Worm (Caenorhabditis elegans) whole organism, young adult: ENCODE measurements around the gene spp-12.

Experiments
- B0019.2 ChIP-seq: fragments of 200-800 bp; sonication (Bioruptor generic); conservative IDR thresholded peaks from 2 replicates; pipeline ENCODE4 v1.3.6; 2022; ENCODE audit warnings: missing genetic modification reagents, missing genetic modification characterization, missing compliant biosample characterization
- C17E4.6 ChIP-seq: fragments of 200-800 bp; sonication (Bioruptor generic); IDR thresholded peaks from 2 replicates; pipeline ENCODE4 v1.3.6; 2022; ENCODE audit warnings: missing genetic modification reagents, missing genetic modification characterization, missing compliant biosample characterization
- F22D6.2 ChIP-seq: sonication (generic microtip); optimal IDR thresholded peaks from 2 replicates; lab custom pipeline; 2016; ENCODE audit warnings: mild to moderate bottlenecking, missing genetic modification characterization, missing compliant biosample characterization
- F37B4.10 ChIP-seq: fragments of 200-800 bp; sonication (Bioruptor generic); IDR thresholded peaks from 2 replicates; pipeline ENCODE4 v1.3.6; 2022; ENCODE audit warnings: missing genetic modification characterization, missing compliant biosample characterization
- F49E8.2 ChIP-seq: sonication (generic microtip); optimal IDR thresholded peaks from 3 replicates; lab custom pipeline; 2017; ENCODE audit warnings: missing genetic modification characterization, mild to moderate bottlenecking, missing compliant biosample characterization, antibody characterized with exemption, moderate library complexity; ENCODE audit not compliant: insufficient read depth
- F57A8.1 ChIP-seq: fragments of 200-800 bp; sonication (Bioruptor generic); optimal IDR thresholded peaks from 2 replicates; lab custom pipeline; 2018; ENCODE audit warnings: mild to moderate bottlenecking, missing genetic modification characterization, moderate library complexity, missing compliant biosample characterization
- K11D2.4 ChIP-seq: fragments of 200-800 bp; sonication (Bioruptor generic); IDR thresholded peaks from 2 replicates; pipeline ENCODE4 v1.3.6; 2022; ENCODE audit warnings: missing genetic modification reagents, missing genetic modification characterization, missing compliant biosample characterization
- T07F8.4 ChIP-seq: sonication (generic microtip); optimal IDR thresholded peaks from 2 replicates; lab custom pipeline; 2016; ENCODE audit warnings: mild to moderate bottlenecking, missing genetic modification characterization, moderate library complexity, missing compliant biosample characterization
- T26A5.8 ChIP-seq: sonication (generic microtip); optimal IDR thresholded peaks from 2 replicates; lab custom pipeline; 2016; ENCODE audit warnings: missing genetic modification characterization, missing compliant biosample characterization
- Y53G8AR.9 ChIP-seq: fragments of 200-800 bp; sonication (Bioruptor generic); conservative IDR thresholded peaks from 2 replicates; pipeline ENCODE4 v1.3.6; 2022; ENCODE audit warnings: missing genetic modification reagents, missing genetic modification characterization, missing compliant biosample characterization
- Y56A3A.18 ChIP-seq: fragments of 200-800 bp; sonication (Bioruptor generic); IDR thresholded peaks from 2 replicates; pipeline ENCODE4 v1.3.6; 2022; ENCODE audit warnings: missing genetic modification reagents, missing genetic modification characterization, missing compliant biosample characterization
- Y79H2A.3 ChIP-seq: fragments of 200-800 bp; sonication (Bioruptor generic); conservative IDR thresholded peaks from 2 replicates; pipeline ENCODE4 v1.3.6; 2022; ENCODE audit warnings: missing genetic modification reagents, missing genetic modification characterization, missing compliant biosample characterization
- ZK185.1 ChIP-seq: sonication (generic microtip); optimal IDR thresholded peaks from 2 replicates; lab custom pipeline; 2016; ENCODE audit warnings: mild to moderate bottlenecking, missing genetic modification characterization, missing compliant biosample characterization; ENCODE audit not compliant: poor library complexity, severe bottlenecking
- aptf-2 ChIP-seq: fragments of 200-800 bp; sonication (Bioruptor generic); conservative IDR thresholded peaks from 2 replicates; pipeline ENCODE4 v1.3.6; 2022; ENCODE audit warnings: missing genetic modification reagents, missing genetic modification characterization, missing compliant biosample characterization
- aptf-3 ChIP-seq: fragments of 200-800 bp; sonication (Bioruptor generic); IDR thresholded peaks from 2 replicates; pipeline ENCODE4 v1.3.6; 2022; ENCODE audit warnings: missing genetic modification characterization, missing compliant biosample characterization
- athp-1 ChIP-seq: sonication (generic microtip); optimal IDR thresholded peaks from 2 replicates; lab custom pipeline; 2017; ENCODE audit warnings: mild to moderate bottlenecking, missing genetic modification characterization, missing compliant biosample characterization
- attf-3 ChIP-seq: fragments of 200-800 bp; sonication (Bioruptor generic); conservative IDR thresholded peaks from 2 replicates; pipeline ENCODE4 v1.3.6; 2022; ENCODE audit warnings: missing genetic modification reagents, missing genetic modification characterization, missing compliant biosample characterization
- attf-5 ChIP-seq: fragments of 200-800 bp; sonication (Bioruptor generic); optimal IDR thresholded peaks from 2 replicates; lab custom pipeline; 2018; ENCODE audit warnings: mild to moderate bottlenecking, missing genetic modification characterization, missing compliant biosample characterization
- bed-1 ChIP-seq: fragments of 200-800 bp; sonication (Bioruptor generic); IDR thresholded peaks from 2 replicates; pipeline ENCODE4 v1.3.6; 2022; ENCODE audit warnings: missing genetic modification reagents, missing genetic modification characterization, missing compliant biosample characterization
- bed-2 ChIP-seq: fragments of 200-800 bp; sonication (Bioruptor generic); IDR thresholded peaks from 2 replicates; pipeline ENCODE4 v1.3.6; 2022; ENCODE audit warnings: missing genetic modification reagents, missing genetic modification characterization, missing compliant biosample characterization
- ccch-3 ChIP-seq: fragments of 200-800 bp; sonication (Bioruptor generic); optimal IDR thresholded peaks from 2 replicates; lab custom pipeline; 2018; ENCODE audit warnings: mild to moderate bottlenecking, missing genetic modification characterization, missing compliant biosample characterization
- cebp-1 ChIP-seq, 2 experiments: fragments of 200-800 bp in 1 of 2; sonication (Bioruptor generic) in 1 of 2; sonication (generic microtip) in 1 of 2; IDR thresholded peaks in 1 of 2; optimal IDR thresholded peaks in 1 of 2; 2 replicates each; pipeline versions ENCODE4 v1.3.6 to Lab custom; 2017 to 2022; ENCODE audit warnings: missing compliant biosample characterization in 2 of 2, missing genetic modification characterization in 2 of 2, mild to moderate bottlenecking in 1 of 2, missing genetic modification reagents in 1 of 2, moderate library complexity in 1 of 2
- ceh-79 ChIP-seq: sonication (generic microtip); optimal IDR thresholded peaks from 2 replicates; lab custom pipeline; 2017; ENCODE audit warnings: mild to moderate bottlenecking, missing genetic modification characterization, missing compliant biosample characterization
- chd-7 ChIP-seq: sonication (generic microtip); optimal IDR thresholded peaks from 2 replicates; lab custom pipeline; 2016; ENCODE audit warnings: mild to moderate bottlenecking, missing genetic modification characterization, moderate library complexity, missing compliant biosample characterization
- egl-44 ChIP-seq: fragments of 200-800 bp; sonication (Bioruptor generic); IDR thresholded peaks from 2 replicates; pipeline ENCODE4 v1.3.6; 2022; ENCODE audit warnings: missing genetic modification reagents, missing genetic modification characterization, missing compliant biosample characterization
- ekl-4 ChIP-seq: fragments of 200-800 bp; sonication (Bioruptor generic); IDR thresholded peaks from 2 replicates; pipeline ENCODE4 v1.3.6; 2022; ENCODE audit warnings: missing genetic modification reagents, missing genetic modification characterization, missing compliant biosample characterization
- gei-17 ChIP-seq: fragments of 200-800 bp; sonication (Bioruptor generic); optimal IDR thresholded peaks from 2 replicates; lab custom pipeline; 2018; ENCODE audit warnings: mild to moderate bottlenecking, missing genetic modification characterization, missing compliant biosample characterization
- hlh-26 ChIP-seq: fragments of 200-800 bp; sonication (Bioruptor generic); conservative IDR thresholded peaks from 2 replicates; pipeline ENCODE4 v1.3.6; 2022; ENCODE audit warnings: missing genetic modification reagents, missing genetic modification characterization, missing compliant biosample characterization
- hrde-1 ChIP-seq: sonication (generic microtip); optimal IDR thresholded peaks from 2 replicates; lab custom pipeline; 2016; ENCODE audit warnings: missing genetic modification characterization, mild to moderate bottlenecking, missing compliant biosample characterization, moderate library complexity, missing genotype, missing genetic modification reagents, borderline replicate concordance
- hsf-1 ChIP-seq: fragments of 200-800 bp; sonication (Bioruptor generic); IDR thresholded peaks from 2 replicates; pipeline ENCODE4 v1.3.6; 2022; ENCODE audit warnings: missing genetic modification reagents, missing genetic modification characterization, missing compliant biosample characterization
- let-526 ChIP-seq: fragments of 200-800 bp; sonication (Bioruptor generic); IDR thresholded peaks from 2 replicates; pipeline ENCODE4 v1.3.6; 2022; ENCODE audit warnings: missing genetic modification reagents, missing genetic modification characterization, missing compliant biosample characterization
- lin-26 ChIP-seq: fragments of 200-800 bp; sonication (Bioruptor generic); IDR thresholded peaks from 2 replicates; pipeline ENCODE4 v1.3.6; 2022; ENCODE audit warnings: missing genetic modification reagents, missing genetic modification characterization, missing compliant biosample characterization
- lin-54 ChIP-seq: fragments of 200-800 bp; sonication (Bioruptor generic); optimal IDR thresholded peaks from 2 replicates; lab custom pipeline; 2018; ENCODE audit warnings: mild to moderate bottlenecking, missing genetic modification characterization, missing compliant biosample characterization
- madf-6 ChIP-seq: fragments of 200-800 bp; sonication (Bioruptor generic); IDR thresholded peaks from 2 replicates; pipeline ENCODE4 v1.3.6; 2022; ENCODE audit warnings: missing genetic modification reagents, missing genetic modification characterization, missing compliant biosample characterization
- mcd-1 ChIP-seq: fragments of 200-800 bp; sonication (Bioruptor generic); IDR thresholded peaks from 2 replicates; pipeline ENCODE4 v1.3.6; 2022; ENCODE audit warnings: missing genetic modification reagents, missing genetic modification characterization, missing compliant biosample characterization
- nfya-2 ChIP-seq: fragments of 200-800 bp; sonication (Bioruptor generic); IDR thresholded peaks from 2 replicates; pipeline ENCODE4 v1.3.6; 2022; ENCODE audit warnings: missing genetic modification reagents, missing genetic modification characterization, missing compliant biosample characterization
- nfyb-1 ChIP-seq: fragments of 200-800 bp; sonication (Bioruptor generic); IDR thresholded peaks from 2 replicates; pipeline ENCODE4 v1.3.6; 2022; ENCODE audit warnings: missing genetic modification reagents, missing genetic modification characterization, missing compliant biosample characterization
- nhr-90 ChIP-seq: sonication (generic microtip); optimal IDR thresholded peaks from 2 replicates; lab custom pipeline; 2016; ENCODE audit warnings: missing genotype, mild to moderate bottlenecking, missing genetic modification characterization, missing compliant biosample characterization
- rpc-1 ChIP-seq, 2 experiments: fragments of 150-350 bp in 1 of 2; sonication (generic microtip) in 1 of 2; optimal IDR thresholded peaks; 2 replicates each; lab custom pipeline; 2014 to 2018; ENCODE audit warnings: missing biosample characterization in 1 of 2, missing genetic modification characterization in 1 of 2, missing genetic modification reagents in 1 of 2, missing genotype in 1 of 2
- sdz-38 ChIP-seq: sonication (generic microtip); optimal IDR thresholded peaks from 2 replicates; lab custom pipeline; 2016; ENCODE audit warnings: missing genotype, missing genetic modification characterization, missing compliant biosample characterization
- snpc-1.1 ChIP-seq: sonication (generic microtip); optimal IDR thresholded peaks from 2 replicates; lab custom pipeline; 2017; ENCODE audit warnings: missing genetic modification characterization, mild to moderate bottlenecking, missing compliant biosample characterization, antibody characterized with exemption, moderate library complexity, missing genotype, missing genetic modification reagents; ENCODE audit not compliant: insufficient read depth
- sptf-2 ChIP-seq: fragments of 200-800 bp; sonication (Bioruptor generic); optimal IDR thresholded peaks from 2 replicates; lab custom pipeline; 2018; ENCODE audit warnings: mild to moderate bottlenecking, missing genetic modification characterization, missing compliant biosample characterization
- tbp1 ChIP-seq: fragments of 200-800 bp; sonication (Bioruptor generic); optimal IDR thresholded peaks from 2 replicates; lab custom pipeline; 2018; ENCODE audit warnings: mild to moderate bottlenecking, missing genetic modification characterization, missing compliant biosample characterization
- unc-62 ChIP-seq: fragments of 150-350 bp; optimal IDR thresholded peaks from 2 replicates; lab custom pipeline; 2014; ENCODE audit warnings: missing biosample characterization, missing genetic modification reagents, missing genetic modification characterization
- zfh-2 ChIP-seq: fragments of 200-800 bp; sonication (Bioruptor generic); conservative IDR thresholded peaks from 2 replicates; pipeline ENCODE4 v1.3.6; 2022; ENCODE audit warnings: missing genetic modification reagents, missing genetic modification characterization, missing compliant biosample characterization
- ztf-22 ChIP-seq: fragments of 200-800 bp; sonication (Bioruptor generic); optimal IDR thresholded peaks from 2 replicates; lab custom pipeline; 2018; ENCODE audit warnings: mild to moderate bottlenecking, missing genetic modification characterization, moderate library complexity, missing compliant biosample characterization
- ztf-26 ChIP-seq: sonication (generic microtip); optimal IDR thresholded peaks from 2 replicates; lab custom pipeline; 2017; ENCODE audit warnings: missing genetic modification characterization, missing compliant biosample characterization
- ztf-6 ChIP-seq: fragments of 200-800 bp; sonication (Bioruptor generic); IDR thresholded peaks from 2 replicates; pipeline ENCODE4 v1.3.6; 2022; ENCODE audit warnings: missing genetic modification reagents, missing genetic modification characterization, missing compliant biosample characterization

Gene spp-12

ce11 chrV:13909400-13909799 is 19.8 kb downstream of the spp-12 start, which contains the start of gene C06B3.7 (continued):
- TF ChIP-seq hrde-1 (tag; lab: Kevin White, UChicago), result no peak
- no peak for TF ChIP-seq bed-2
- no peak for TF ChIP-seq lin-54
- peak; percentile 98 for TF ChIP-seq cebp-1 (GFP tag; IDR thresholded peaks at IDR 0.05; lab: Robert Waterston, UW)
- peak; percentile 99 for TF ChIP-seq cebp-1 (tag; optimal IDR thresholded peaks at IDR 0.05; lab: Kevin White, UChicago)
- TF ChIP-seq B0019.2 (GFP tag; lab: Robert Waterston, UW), result no peak
- no peak for TF ChIP-seq ccch-3
- no peak for TF ChIP-seq hlh-26
- peak; percentile 45; the same call in 1 of the 2 replicates for TF ChIP-seq K11D2.4 (GFP tag; lab: Robert Waterston, UW)
- TF ChIP-seq ZK185.1 (tag; lab: Kevin White, UChicago), result peak; percentile 17
- no peak for TF ChIP-seq Y79H2A.3 (GFP tag; lab: Robert Waterston, UW)
- TF ChIP-seq F57A8.1 (GFP tag; lab: Kevin White, UChicago), result no peak
- TF ChIP-seq aptf-3 (GFP tag; lab: Robert Waterston, UW), result no peak
- TF ChIP-seq ztf-22 (GFP tag; lab: Kevin White, UChicago), result no peak
- TF ChIP-seq egl-44 (GFP tag; lab: Robert Waterston, UW), result peak; percentile 37; the same call in 1 of the 2 replicates
- TF ChIP-seq C17E4.6 (GFP tag; lab: Robert Waterston, UW), result no peak
- 0 out of 2 replicates have a peak, but pooled peaks have one; percentile 27 for TF ChIP-seq mcd-1 (GFP tag; lab: Robert Waterston, UW)
- no peak for TF ChIP-seq athp-1 (tag; lab: Kevin White, UChicago)
- no peak for TF ChIP-seq T26A5.8 (tag; lab: Kevin White, UChicago)
- TF ChIP-seq chd-7 (tag; lab: Kevin White, UChicago), result no peak
- no peak for TF ChIP-seq Y53G8AR.9 (GFP tag; lab: Robert Waterston, UW)
- no peak for TF ChIP-seq F22D6.2 (tag; lab: Kevin White, UChicago)
- TF ChIP-seq tbp1 (GFP tag; lab: Kevin White, UChicago), result peak; percentile 55
- TF ChIP-seq ztf-6, result no peak
- no peak for TF ChIP-seq aptf-2 (GFP tag; lab: Robert Waterston, UW)
- no peak for TF ChIP-seq sdz-38
- TF ChIP-seq zfh-2, result no peak
- no peak for TF ChIP-seq sptf-2 (GFP tag; lab: Kevin White, UChicago)
- TF ChIP-seq nhr-90 (tag; lab: Kevin White, UChicago), result no peak
- TF ChIP-seq T07F8.4, result no peak
- TF ChIP-seq ekl-4 (GFP tag; lab: Robert Waterston, UW), result no peak
- TF ChIP-seq snpc-1.1 (tag; lab: Kevin White, UChicago), result no peak
- TF ChIP-seq Y56A3A.18 (GFP tag; lab: Robert Waterston, UW), result no peak
- TF ChIP-seq gei-17 (GFP tag; lab: Kevin White, UChicago), result no peak
- TF ChIP-seq nfya-2, result no peak
- no peak for TF ChIP-seq F37B4.10 (GFP tag; lab: Robert Waterston, UW)
- TF ChIP-seq attf-5 (GFP tag; lab: Kevin White, UChicago), result peak; percentile 72
- TF ChIP-seq madf-6 (GFP tag; lab: Robert Waterston, UW), result no peak
- TF ChIP-seq ceh-79 (tag; lab: Kevin White, UChicago), result no peak
- no peak for TF ChIP-seq hsf-1 (GFP tag; lab: Robert Waterston, UW)
- no peak for TF ChIP-seq F49E8.2
- no peak for TF ChIP-seq bed-1 (GFP tag; lab: Robert Waterston, UW)
- TF ChIP-seq nfyb-1, result peak; percentile 46; the same call in 1 of the 2 replicates
- TF ChIP-seq ztf-26, result no peak
- TF ChIP-seq rpc-1 (optimal IDR thresholded peaks at IDR 0.05; lab: Kevin White, UChicago), result no peak
- no peak for TF ChIP-seq rpc-1 (tag; optimal IDR thresholded peaks at IDR 0.05; lab: Kevin White, UChicago)
- peak; percentile 62 for TF ChIP-seq unc-62 (GFP tag; lab: Kevin White, UChicago)
- TF ChIP-seq let-526 (GFP tag; lab: Robert Waterston, UW), result peak; percentile 81
- no peak for TF ChIP-seq attf-3 (GFP tag; lab: Robert Waterston, UW)
- TF ChIP-seq lin-26 (GFP tag; lab: Robert Waterston, UW), result no peak
